Worm (Caenorhabditis elegans) whole organism, mixed stage, embryonic: Measurements from ENCODE around the gene pck-1.

Experiments used
- M03D4.4 ChIP-seq: sonication (generic microtip); optimal IDR thresholded peaks from 2 replicates; lab custom pipeline; 2017; ENCODE audit warnings: mild to moderate bottlenecking, missing genetic modification characterization, missing compliant biosample characterization
- bed-3 ChIP-seq: fragments of 200-800 bp; sonication (Bioruptor generic); optimal IDR thresholded peaks from 3 replicates; lab custom pipeline; 2018; ENCODE audit warnings: mild to moderate bottlenecking, missing genetic modification characterization, moderate library complexity, missing compliant biosample characterization
- blmp-1 ChIP-seq: fragments of 150-350 bp; optimal IDR thresholded peaks from 2 replicates; lab custom pipeline; 2014; ENCODE audit warnings: missing biosample characterization, missing genetic modification characterization
- ceh-39 ChIP-seq: fragments of 150-350 bp; optimal IDR thresholded peaks from 2 replicates; lab custom pipeline; 2014; ENCODE audit warnings: missing biosample characterization, missing genetic modification characterization
- ceh-43 ChIP-seq: fragments of 200-800 bp; sonication (Bioruptor generic); optimal IDR thresholded peaks from 2 replicates; lab custom pipeline; 2018; ENCODE audit warnings: mild to moderate bottlenecking, missing genetic modification characterization, moderate library complexity, missing compliant biosample characterization
- ceh-83 ChIP-seq: fragments of 200-800 bp; sonication (Bioruptor generic); optimal IDR thresholded peaks from 2 replicates; lab custom pipeline; 2018; ENCODE audit warnings: mild to moderate bottlenecking, missing genetic modification characterization, missing compliant biosample characterization
- ces-1 ChIP-seq: fragments of 150-350 bp; optimal IDR thresholded peaks from 2 replicates; lab custom pipeline; 2014; ENCODE audit warnings: missing biosample characterization, missing genetic modification reagents, missing genetic modification characterization
- cnd-1 ChIP-seq: fragments of 200-800 bp; sonication (Bioruptor generic); optimal IDR thresholded peaks from 2 replicates; lab custom pipeline; 2018; ENCODE audit warnings: mild to moderate bottlenecking, missing genetic modification characterization, missing compliant biosample characterization
- drap-1 ChIP-seq: fragments of 200-800 bp; sonication (Bioruptor generic); optimal IDR thresholded peaks from 3 replicates; lab custom pipeline; 2018; ENCODE audit warnings: mild to moderate bottlenecking, missing genetic modification characterization, missing compliant biosample characterization
- elt-1 ChIP-seq: sonication (generic microtip); optimal IDR thresholded peaks from 2 replicates; lab custom pipeline; 2017; ENCODE audit warnings: missing genetic modification characterization, mild to moderate bottlenecking, missing compliant biosample characterization, antibody characterized with exemption, moderate library complexity, borderline replicate concordance; ENCODE audit not compliant: insufficient read depth
- elt-3 ChIP-seq: fragments of 150-350 bp; optimal IDR thresholded peaks from 2 replicates; lab custom pipeline; 2014; ENCODE audit warnings: missing biosample characterization, missing genetic modification characterization
- flh-1 ChIP-seq: fragments of 200-800 bp; sonication (Bioruptor generic); optimal IDR thresholded peaks from 2 replicates; lab custom pipeline; 2018; ENCODE audit warnings: mild to moderate bottlenecking, missing genetic modification characterization, moderate library complexity, missing compliant biosample characterization
- ham-2 ChIP-seq: fragments of 200-800 bp; sonication (Bioruptor generic); optimal IDR thresholded peaks from 2 replicates; lab custom pipeline; 2018; ENCODE audit warnings: mild to moderate bottlenecking, missing genetic modification characterization, missing compliant biosample characterization
- hlh-1 ChIP-seq: fragments of 150-350 bp; optimal IDR thresholded peaks from 2 replicates; lab custom pipeline; 2014; ENCODE audit warnings: missing biosample characterization, missing genetic modification reagents, missing genetic modification characterization
- lin-13 ChIP-seq: fragments of 150-350 bp; optimal IDR thresholded peaks from 2 replicates; lab custom pipeline; 2014; ENCODE audit warnings: missing biosample characterization, missing genetic modification characterization
- lin-32 ChIP-seq: fragments of 200-800 bp; sonication (Bioruptor generic); optimal IDR thresholded peaks from 2 replicates; lab custom pipeline; 2018; ENCODE audit warnings: mild to moderate bottlenecking, missing genetic modification characterization, missing compliant biosample characterization
- lsy-2 ChIP-seq: fragments of 150-350 bp; optimal IDR thresholded peaks from 2 replicates; lab custom pipeline; 2014; ENCODE audit warnings: missing biosample characterization, missing genetic modification characterization
- mab-5 ChIP-seq: fragments of 150-350 bp; optimal IDR thresholded peaks from 2 replicates; lab custom pipeline; 2014; ENCODE audit warnings: missing biosample characterization, missing genetic modification characterization
- mep-1 ChIP-seq: fragments of 150-350 bp; optimal IDR thresholded peaks from 2 replicates; lab custom pipeline; 2017; ENCODE audit warnings: missing biosample characterization, missing genetic modification reagents, missing genetic modification characterization, inconsistent platforms
- mls-2 ChIP-seq: sonication (generic microtip); optimal IDR thresholded peaks from 2 replicates; lab custom pipeline; 2016; ENCODE audit warnings: mild to moderate bottlenecking, missing genetic modification characterization, moderate library complexity, missing compliant biosample characterization
- nhr-12 ChIP-seq: fragments of 150-350 bp; optimal IDR thresholded peaks from 2 replicates; lab custom pipeline; 2014; ENCODE audit warnings: missing biosample characterization, missing genetic modification characterization
- nhr-2 ChIP-seq: fragments of 150-350 bp; optimal IDR thresholded peaks from 2 replicates; lab custom pipeline; 2014; ENCODE audit warnings: missing biosample characterization, missing genetic modification characterization
- nhr-237 ChIP-seq: fragments of 150-350 bp; optimal IDR thresholded peaks from 2 replicates; lab custom pipeline; 2014; ENCODE audit warnings: missing biosample characterization, missing genetic modification characterization
- nhr-28 ChIP-seq: fragments of 150-350 bp; optimal IDR thresholded peaks from 2 replicates; lab custom pipeline; 2014; ENCODE audit warnings: missing biosample characterization, missing genetic modification characterization
- nhr-76 ChIP-seq: sonication (generic microtip); optimal IDR thresholded peaks from 2 replicates; lab custom pipeline; 2017; ENCODE audit warnings: missing biosample characterization, missing genetic modification characterization
- pha-4 ChIP-seq: fragments of 150-350 bp; optimal IDR thresholded peaks from 2 replicates; lab custom pipeline; 2018; ENCODE audit warnings: missing biosample characterization, missing genetic modification reagents, missing genetic modification characterization
- sem-2 ChIP-seq: fragments of 200-800 bp; sonication (Bioruptor generic); optimal IDR thresholded peaks from 2 replicates; lab custom pipeline; 2018; ENCODE audit warnings: mild to moderate bottlenecking, missing genetic modification characterization, missing compliant biosample characterization
- snpc-4 ChIP-seq: fragments of 150-350 bp; optimal IDR thresholded peaks from 2 replicates; lab custom pipeline; 2014; ENCODE audit warnings: missing biosample characterization, missing genetic modification characterization
- sptf-1 ChIP-seq: sonication (generic microtip); optimal IDR thresholded peaks from 2 replicates; lab custom pipeline; 2017; ENCODE audit warnings: mild to moderate bottlenecking, missing genetic modification characterization, moderate library complexity, missing compliant biosample characterization
- tbx-8 ChIP-seq: fragments of 200-800 bp; sonication (Bioruptor generic); optimal IDR thresholded peaks from 2 replicates; lab custom pipeline; 2018; ENCODE audit warnings: mild to moderate bottlenecking, missing genetic modification characterization, moderate library complexity, missing compliant biosample characterization
- unc-120 ChIP-seq: sonication (generic microtip); optimal IDR thresholded peaks from 2 replicates; lab custom pipeline; 2017; ENCODE audit warnings: missing genetic modification characterization, missing compliant biosample characterization; ENCODE audit not compliant: poor library complexity, severe bottlenecking
- unc-39 ChIP-seq: fragments of 150-350 bp; optimal IDR thresholded peaks from 2 replicates; lab custom pipeline; 2014; ENCODE audit warnings: missing biosample characterization, missing genetic modification characterization
- unc-62 ChIP-seq: fragments of 150-350 bp; optimal IDR thresholded peaks from 2 replicates; lab custom pipeline; 2014; ENCODE audit warnings: missing biosample characterization, missing genetic modification reagents, missing genetic modification characterization
- zip-8 ChIP-seq: fragments of 150-350 bp; optimal IDR thresholded peaks from 2 replicates; lab custom pipeline; 2014; ENCODE audit warnings: missing biosample characterization, missing genetic modification characterization
- ztf-11 ChIP-seq: fragments of 150-350 bp; optimal IDR thresholded peaks from 2 replicates; lab custom pipeline; 2014; ENCODE audit warnings: missing biosample characterization, missing genetic modification characterization

The pck-1 gene

ce11 chrIII:92247-92646 lies 26.2 kb upstream of the pck-1 start:
- TF ChIP-seq tbx-8 (GFP tag; lab: Kevin White, UChicago) (no peak), flh-1 (GFP tag; lab: Kevin White, UChicago) (no peak), nhr-237 (tag; lab: Kevin White, UChicago) (no peak), unc-39 (no peak), ztf-11 (no peak), nhr-12 (tag; lab: Kevin White, UChicago) (no peak), nhr-76 (tag; lab: Kevin White, UChicago) (no peak), mab-5 (no peak), ham-2 (GFP tag; lab: Kevin White, UChicago) (no peak)

ce11 chrIII:89155-89554 lies 23.1 kb upstream of the pck-1 start:
- TF ChIP-seq unc-120 (tag; lab: Kevin White, UChicago) (no peak), ztf-11 (no peak), elt-1 (tag; lab: Kevin White, UChicago) (no peak), lsy-2 (tag; lab: Kevin White, UChicago) (no peak), lin-13 (tag; lab: Kevin White, UChicago) (no peak), unc-62 (no peak), nhr-28 (tag; lab: Kevin White, UChicago) (no peak), drap-1 (no peak), lin-32 (GFP tag; lab: Kevin White, UChicago) (no peak), sptf-1 (peak; percentile 26), ceh-43 (GFP tag; lab: Kevin White, UChicago) (no peak), zip-8 (tag; lab: Kevin White, UChicago) (no peak), tbx-8 (GFP tag; lab: Kevin White, UChicago) (peak; percentile 48), nhr-76 (tag; lab: Kevin White, UChicago) (no peak), ceh-39 (no peak), nhr-237 (tag; lab: Kevin White, UChicago) (no peak), cnd-1 (tag; lab: Kevin White, UChicago) (peak; percentile 60), flh-1 (GFP tag; lab: Kevin White, UChicago) (peak; percentile 9), pha-4 (tag; lab: Kevin White, UChicago) (no peak), mep-1 (tag; lab: Kevin White, UChicago) (peak; percentile 4), nhr-2 (tag; lab: Kevin White, UChicago) (no peak), sem-2 (GFP tag; lab: Kevin White, UChicago) (no peak), ces-1 (GFP tag; lab: Kevin White, UChicago) (no peak), blmp-1 (tag; lab: Kevin White, UChicago) (no peak), mab-5 (no peak), snpc-4 (tag; lab: Kevin White, UChicago) (no peak), hlh-1 (no peak), mls-2 (peak; percentile 49), nhr-12 (tag; lab: Kevin White, UChicago) (no peak), bed-3 (GFP tag; lab: Kevin White, UChicago) (no peak), M03D4.4 (peak; percentile 51), ceh-83 (GFP tag; lab: Kevin White, UChicago) (peak; percentile 54), elt-3 (tag; lab: Kevin White, UChicago) (no peak), unc-39 (no peak), ham-2 (GFP tag; lab: Kevin White, UChicago) (no peak)

ce11 chrIII:87183-87582 lies 21.1 kb upstream of the pck-1 start, which contains the start of the genes F54C4.4 and mrpl-40:
Gene F54C4.4 (minus strand): TSS chrIII:87381.
Gene mrpl-40 (plus strand): TSS chrIII:87559.
- no peak for TF ChIP-seq tbx-8 (GFP tag; lab: Kevin White, UChicago)
- peak; percentile 49 for TF ChIP-seq lsy-2 (tag; lab: Kevin White, UChicago)
- TF ChIP-seq flh-1 (GFP tag; lab: Kevin White, UChicago): no peak
- TF ChIP-seq ceh-39: peak; percentile 79
- TF ChIP-seq blmp-1 (tag; lab: Kevin White, UChicago): no peak
- no peak for TF ChIP-seq elt-1 (tag; lab: Kevin White, UChicago)
- peak; percentile 81 for TF ChIP-seq ces-1 (GFP tag; lab: Kevin White, UChicago)
- peak; percentile 3 for TF ChIP-seq nhr-237 (tag; lab: Kevin White, UChicago)
- no peak for TF ChIP-seq zip-8 (tag; lab: Kevin White, UChicago)
- TF ChIP-seq ceh-83 (GFP tag; lab: Kevin White, UChicago): no peak
- TF ChIP-seq pha-4 (tag; lab: Kevin White, UChicago): peak; percentile 50
- TF ChIP-seq mep-1 (tag; lab: Kevin White, UChicago): peak; percentile 41
- peak; percentile 9 for TF ChIP-seq lin-13 (tag; lab: Kevin White, UChicago)
- TF ChIP-seq mab-5: no peak
- no peak for TF ChIP-seq snpc-4 (tag; lab: Kevin White, UChicago)
